Fruit fly (Drosophila melanogaster): ENCODE measurements around the gene Zwilch.

Zwilch gene

dm6 chr3R:31221337-31222047 is 8.3 kb upstream of the Zwilch start:
- TF ChIP-seq sage (GFP tag; optimal IDR thresholded peaks at IDR 0.05) (no peak), Dif (GFP tag; optimal IDR thresholded peaks at IDR 0.05; ENCODE audit: partially characterized antibody) (peak; percentile 21), h (GFP tag; optimal IDR thresholded peaks at IDR 0.05) (peak; percentile 17), woc (GFP tag; optimal IDR thresholded peaks at IDR 0.05) (no peak), Hr78 (GFP tag; optimal IDR thresholded peaks at IDR 0.05) (peak; percentile 12), foxo (GFP tag; optimal IDR thresholded peaks at IDR 0.05) (no peak), psq (GFP tag; optimal IDR thresholded peaks at IDR 0.05) (peak; percentile 12), Rel (GFP tag; optimal IDR thresholded peaks at IDR 0.05) (peak; percentile 47), Rel (tag; optimal IDR thresholded peaks at IDR 0.05) (no peak), HLH106 (tag; optimal IDR thresholded peaks at IDR 0.05) (no peak), dl (GFP tag; optimal IDR thresholded peaks at IDR 0.05; ENCODE audit: insufficient read depth in 1 of 2, partially characterized antibody in 2 of 2) (no peak), tai (GFP tag; optimal IDR thresholded peaks at IDR 0.05) (no peak), Sp1 (GFP tag; optimal IDR thresholded peaks at IDR 0.05) (peak; percentile 55), CG9705 (GFP tag; optimal IDR thresholded peaks at IDR 0.05) (no peak), OdsH (GFP tag; optimal IDR thresholded peaks at IDR 0.05) (no peak), Vsx2 (GFP tag; optimal IDR thresholded peaks at IDR 0.05; ENCODE audit: partially characterized antibody) (no peak), lola (GFP tag; optimal IDR thresholded peaks at IDR 0.05) (no peak), br (GFP tag; optimal IDR thresholded peaks at IDR 0.05) (peak; percentile 15), jim (GFP tag; optimal IDR thresholded peaks at IDR 0.05) (peak; percentile 95), Mio (GFP tag; optimal IDR thresholded peaks at IDR 0.05) (no peak), GATAd (GFP tag; optimal IDR thresholded peaks at IDR 0.05) (no peak), Hr83 (GFP tag; optimal IDR thresholded peaks at IDR 0.05; ENCODE audit: poor library complexity, severe bottlenecking) (peak; percentile 41)

- TF ChIP-seq foxo (GFP tag; optimal IDR thresholded peaks at IDR 0.05) = peak in 1 of 2 experiments; percentile 5
- no peak for TF ChIP-seq OdsH (GFP tag; optimal IDR thresholded peaks at IDR 0.05)
- TF ChIP-seq lola (GFP tag; optimal IDR thresholded peaks at IDR 0.05) = no peak
- TF ChIP-seq h (GFP tag; optimal IDR thresholded peaks at IDR 0.05) = no peak
- no peak for TF ChIP-seq Dfd (GFP tag; optimal IDR thresholded peaks at IDR 0.05)
- peak; percentile 9 for TF ChIP-seq Hr83 (GFP tag; optimal IDR thresholded peaks at IDR 0.05; ENCODE audit: poor library complexity, severe bottlenecking)
- no peak for TF ChIP-seq sv (GFP tag; optimal IDR thresholded peaks at IDR 0.05)
- no peak for TF ChIP-seq sage (GFP tag; optimal IDR thresholded peaks at IDR 0.05)
- TF ChIP-seq jim (GFP tag; optimal IDR thresholded peaks at IDR 0.05) = no peak
- no peak for TF ChIP-seq dl (GFP tag; optimal IDR thresholded peaks at IDR 0.05; ENCODE audit: insufficient read depth in 1 of 2, partially characterized antibody in 2 of 2)
- no peak for TF ChIP-seq Mio (GFP tag; optimal IDR thresholded peaks at IDR 0.05)
- peak; percentile 6 for TF ChIP-seq Dif (GFP tag; optimal IDR thresholded peaks at IDR 0.05; ENCODE audit: partially characterized antibody)
- no peak for TF ChIP-seq CG9705 (GFP tag; optimal IDR thresholded peaks at IDR 0.05)
- no peak for TF ChIP-seq fru (GFP tag; optimal IDR thresholded peaks at IDR 0.05)
- no peak for TF ChIP-seq dsf (GFP tag; optimal IDR thresholded peaks at IDR 0.05; ENCODE audit: borderline replicate concordance)
- no peak for TF ChIP-seq Vsx2 (GFP tag; optimal IDR thresholded peaks at IDR 0.05; ENCODE audit: partially characterized antibody)
- TF ChIP-seq CrebA (GFP tag; optimal IDR thresholded peaks at IDR 0.05; ENCODE audit: borderline replicate concordance) = no peak
- no peak for TF ChIP-seq CG32264 (GFP tag; optimal IDR thresholded peaks at IDR 0.05)
- TF ChIP-seq Myc (optimal IDR thresholded peaks at IDR 0.05) = peak; percentile 71
- no peak for TF ChIP-seq pan (optimal IDR thresholded peaks at IDR 0.05)
- no peak for TF ChIP-seq psq (GFP tag; optimal IDR thresholded peaks at IDR 0.05)
- no peak for TF ChIP-seq dmrt93B (GFP tag; optimal IDR thresholded peaks at IDR 0.05)
- no peak for TF ChIP-seq Sp1 (GFP tag; optimal IDR thresholded peaks at IDR 0.05)
- no peak for TF ChIP-seq br (GFP tag; optimal IDR thresholded peaks at IDR 0.05)
- TF ChIP-seq Hr78 (GFP tag; optimal IDR thresholded peaks at IDR 0.05) = no peak
- no peak for TF ChIP-seq Jra (GFP tag; optimal IDR thresholded peaks at IDR 0.05)
- TF ChIP-seq ey (GFP tag; optimal IDR thresholded peaks at IDR 0.05) = peak; percentile 19
- TF ChIP-seq tai (GFP tag; optimal IDR thresholded peaks at IDR 0.05) = no peak
- no peak for TF ChIP-seq GATAd (GFP tag; optimal IDR thresholded peaks at IDR 0.05)
- TF ChIP-seq woc (GFP tag; optimal IDR thresholded peaks at IDR 0.05) = no peak
- no peak for TF ChIP-seq rgr (GFP tag; optimal IDR thresholded peaks at IDR 0.05)
- no peak for TF ChIP-seq Rel (GFP tag; optimal IDR thresholded peaks at IDR 0.05)
- TF ChIP-seq Rel (tag; optimal IDR thresholded peaks at IDR 0.05) = peak; percentile 48
- no peak for TF ChIP-seq Hnf4 (GFP tag; optimal IDR thresholded peaks at IDR 0.05)
- TF ChIP-seq brk (GFP tag; optimal IDR thresholded peaks at IDR 0.05) = no peak
- TF ChIP-seq usp (GFP tag; optimal IDR thresholded peaks at IDR 0.05) = no peak
- TF ChIP-seq Abd-B (GFP tag; optimal IDR thresholded peaks at IDR 0.05) = no peak
- peak; percentile 15 for TF ChIP-seq N (GFP tag; optimal IDR thresholded peaks at IDR 0.05)
- peak; percentile 7 for TF ChIP-seq HLH106 (tag; optimal IDR thresholded peaks at IDR 0.05)
These were observed 7.5 kb upstream of the Zwilch start, which contains the start of gene CG12054 for dm6 chr3R:31220456-31221336. Gene CG12054, plus strand, starts transcription at chr3R:31220702.

All from whole organism, wandering third instar larva.